Worm (Caenorhabditis elegans) whole organism, L1 larva: ENCODE measurements around the gene calf-1.

ENCODE experiments used
- C04F5.9 ChIP-seq: sonication (generic microtip); optimal IDR thresholded peaks from 2 replicates; lab custom pipeline; 2016; ENCODE audit warnings: missing genetic modification characterization, missing compliant biosample characterization
- alr-1 ChIP-seq: fragments of 200-800 bp; sonication (Bioruptor generic); optimal IDR thresholded peaks from 2 replicates; lab custom pipeline; 2018; ENCODE audit warnings: borderline replicate concordance, mild to moderate bottlenecking, missing genetic modification characterization, missing compliant biosample characterization
- elt-2 ChIP-seq: sonication (generic microtip); optimal IDR thresholded peaks from 2 replicates; lab custom pipeline; 2016; ENCODE audit warnings: missing genetic modification characterization, mild to moderate bottlenecking, inconsistent platforms, missing compliant biosample characterization, missing genetic modification reagents
- fkh-8 ChIP-seq: sonication (generic microtip); optimal IDR thresholded peaks from 2 replicates; lab custom pipeline; 2016; ENCODE audit warnings: mild to moderate bottlenecking, missing genetic modification characterization, missing compliant biosample characterization
- jun-1 ChIP-seq: fragments of 150-350 bp; optimal IDR thresholded peaks from 2 replicates; lab custom pipeline; 2014; ENCODE audit warnings: missing biosample characterization, missing genetic modification reagents, missing genetic modification characterization
- lin-13 ChIP-seq: fragments of 150-350 bp; optimal IDR thresholded peaks from 2 replicates; lab custom pipeline; 2014; ENCODE audit warnings: missing biosample characterization, missing genetic modification reagents, missing genetic modification characterization
- mdl-1 ChIP-seq, 2 experiments: fragments of 150-350 bp; optimal IDR thresholded peaks; 2 replicates each; lab custom pipeline; 2014 to 2017; ENCODE audit warnings: missing biosample characterization in 2 of 2, missing genetic modification characterization in 2 of 2, inconsistent platforms in 1 of 2
- nhr-11 ChIP-seq: fragments of 150-350 bp; optimal IDR thresholded peaks from 2 replicates; lab custom pipeline; 2014; ENCODE audit warnings: missing biosample characterization, missing genetic modification characterization
- nhr-237 ChIP-seq: fragments of 150-350 bp; optimal IDR thresholded peaks from 2 replicates; lab custom pipeline; 2014; ENCODE audit warnings: missing biosample characterization, missing genetic modification characterization
- nhr-76 ChIP-seq: sonication (generic microtip); optimal IDR thresholded peaks from 2 replicates; lab custom pipeline; 2017; ENCODE audit warnings: missing biosample characterization, missing genetic modification characterization
- nhr-77 ChIP-seq: fragments of 150-350 bp; optimal IDR thresholded peaks from 2 replicates; lab custom pipeline; 2014; ENCODE audit warnings: missing biosample characterization, missing genetic modification characterization
- unc-62 ChIP-seq: fragments of 150-350 bp; optimal IDR thresholded peaks from 2 replicates; lab custom pipeline; 2014; ENCODE audit warnings: missing biosample characterization, missing genetic modification reagents, missing genetic modification characterization
- unc-86 ChIP-seq: sonication (generic microtip); optimal IDR thresholded peaks from 2 replicates; lab custom pipeline; 2016; ENCODE audit warnings: missing genetic modification characterization, missing compliant biosample characterization
- ztf-4 ChIP-seq: fragments of 150-350 bp; optimal IDR thresholded peaks from 2 replicates; lab custom pipeline; 2014; ENCODE audit warnings: missing biosample characterization, missing genetic modification characterization

- TF ChIP-seq unc-86 (tag; lab: Kevin White, UChicago) (no peak), nhr-11 (tag; lab: Kevin White, UChicago) (no peak), C04F5.9 (tag; lab: Kevin White, UChicago) (no peak), lin-13 (GFP tag; lab: Kevin White, UChicago) (peak; percentile 28), alr-1 (tag; lab: Kevin White, UChicago) (no peak), unc-62 (GFP tag; lab: Kevin White, UChicago) (no peak), ztf-4 (no peak), nhr-76 (tag; lab: Kevin White, UChicago) (no peak), nhr-237 (tag; lab: Kevin White, UChicago) (peak; percentile 9), jun-1 (no peak), mdl-1 (tag; optimal IDR thresholded peaks at IDR 0.05; lab: Kevin White, UChicago) (no peak), nhr-77 (peak; percentile 14), fkh-8 (tag; lab: Kevin White, UChicago) (peak; percentile 59), elt-2 (tag; lab: Kevin White, UChicago) (no peak)
These were observed at the start of gene calf-1, which contains the start of gene rpl-2 for ce11 chrV:20479013-20479739.
